Fruit fly (Drosophila melanogaster): ENCODE measurements around the gene CG31465.

The CG31465 gene

DNA sequence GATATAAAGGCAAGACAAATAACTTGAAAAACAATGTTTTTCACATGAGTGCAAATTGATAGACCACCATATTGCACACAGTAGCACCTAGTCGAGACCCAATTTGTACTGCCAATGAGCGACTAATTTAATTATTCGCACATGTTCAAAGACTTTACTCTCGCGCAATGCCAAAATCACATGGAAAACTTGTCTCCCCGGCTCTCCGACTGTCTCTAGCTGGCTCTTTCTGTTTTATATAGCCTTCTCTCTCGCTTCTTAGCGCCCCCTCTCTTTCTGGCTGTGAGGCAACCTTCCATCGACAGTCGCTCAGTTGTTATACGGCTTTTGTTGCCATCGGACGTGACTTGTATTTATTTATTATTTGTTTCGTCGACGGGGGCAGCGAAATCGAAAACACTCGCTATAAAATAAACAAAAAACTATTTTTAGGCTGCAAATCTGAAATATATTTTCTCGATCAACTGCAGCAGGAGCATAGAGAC is 5.6 kb upstream of the CG31465 start, which contains the start of gene CG6656 (continued):
- TF ChIP-seq MTF-1 (GFP tag; optimal IDR thresholded peaks at IDR 0.05; ENCODE audit: borderline replicate concordance) (peak; percentile 8), HLH54F (GFP tag; optimal IDR thresholded peaks at IDR 0.05) (no peak), CG17361 (GFP tag; IDR thresholded peaks at IDR 0.05) (no peak), CG3163 (GFP tag; optimal IDR thresholded peaks at IDR 0.05) (no peak), dpn (GFP tag; optimal IDR thresholded peaks at IDR 0.05) (no peak), gsb (GFP tag; IDR thresholded peaks at IDR 0.05) (no peak), D19A (tag; optimal IDR thresholded peaks at IDR 0.05) (peak; percentile 34), vvl (GFP tag; IDR thresholded peaks at IDR 0.05) (peak; percentile 72; the same call in 1 of the 2 replicates), ci (GFP tag; IDR thresholded peaks at IDR 0.05) (peak; percentile 63; the same call in 2 of the 3 replicates), nau (GFP tag; optimal IDR thresholded peaks at IDR 0.05) (no peak), CG5245 (GFP tag; optimal IDR thresholded peaks at IDR 0.05) (no peak), MBD-R2 (GFP tag; IDR thresholded peaks at IDR 0.05) (peak; percentile 35; the same call in 1 of the 2 replicates), CG7745 (tag; optimal IDR thresholded peaks at IDR 0.05) (peak; percentile 67), CG10267 (tag; optimal IDR thresholded peaks at IDR 0.05) (peak; percentile 6), aop (GFP tag; IDR thresholded peaks at IDR 0.05) (no peak), rib (GFP tag; IDR thresholded peaks at IDR 0.05) (peak; percentile 90), CG14860 (GFP tag; IDR thresholded peaks at IDR 0.05; ENCODE audit: partially characterized antibody) (0 out of 3 replicates have a peak, but pooled peaks have one; percentile 28), Pdp1 (GFP tag; optimal IDR thresholded peaks at IDR 0.05) (peak in 1 of 2 experiments; percentile 54), danr (GFP tag; IDR thresholded peaks at IDR 0.05) (no peak), CG11247 (GFP tag; IDR thresholded peaks at IDR 0.05) (no peak), HLH3B (GFP tag; IDR thresholded peaks at IDR 0.05) (no peak), CG16863 (GFP tag; optimal IDR thresholded peaks at IDR 0.05) (peak; percentile 2), gem (tag; optimal IDR thresholded peaks at IDR 0.05) (no peak), Rfx (GFP tag; IDR thresholded peaks at IDR 0.05) (peak; percentile 49), CoRest (tag; optimal IDR thresholded peaks at IDR 0.05) (peak; percentile 32), CG1832 (GFP tag; optimal IDR thresholded peaks at IDR 0.05) (peak; percentile 83), CG1024 (GFP tag; IDR thresholded peaks at IDR 0.05) (no peak), CG11723 (GFP tag; optimal IDR thresholded peaks at IDR 0.05) (no peak), CG10543 (GFP tag; optimal IDR thresholded peaks at IDR 0.05) (peak; percentile 75), stc (GFP tag; IDR thresholded peaks at IDR 0.05) (no peak), CG2129 (GFP tag; IDR thresholded peaks at IDR 0.05; ENCODE audit: partially characterized antibody) (no peak), repo (GFP tag; optimal IDR thresholded peaks at IDR 0.05) (peak; percentile 6), run (tag; optimal IDR thresholded peaks at IDR 0.05) (no peak), CG4404 (GFP tag; IDR thresholded peaks at IDR 0.05) (no peak), sim (GFP tag; IDR thresholded peaks at IDR 0.05) (no peak), CG6765 (GFP tag; optimal IDR thresholded peaks at IDR 0.05) (no peak), bsh (GFP tag; optimal IDR thresholded peaks at IDR 0.05) (peak in 1 of 2 experiments; percentile 1), sima (GFP tag; optimal IDR thresholded peaks at IDR 0.05) (no peak), gro (GFP tag; optimal IDR thresholded peaks at IDR 0.05) (no peak), CG17385 (GFP tag; optimal IDR thresholded peaks at IDR 0.05) (no peak), CG17568 (GFP tag; optimal IDR thresholded peaks at IDR 0.05) (no peak), tx (GFP tag; optimal IDR thresholded peaks at IDR 0.05) (no peak), chm (GFP tag; IDR thresholded peaks at IDR 0.05) (peak; percentile 59; the same call in 1 of the 2 replicates), ATbp (GFP tag; optimal IDR thresholded peaks at IDR 0.05) (no peak), slbo (GFP tag; IDR thresholded peaks at IDR 0.05) (peak; percentile 24; the same call in 1 of the 2 replicates), sna (GFP tag; IDR thresholded peaks at IDR 0.05; ENCODE audit: partially characterized antibody) (0 out of 2 replicates have a peak, but pooled peaks have one; percentile 36), hkb (optimal IDR thresholded peaks at IDR 0.05) (no peak), hkb (GFP tag; IDR thresholded peaks at IDR 0.05) (no peak), zf30C (GFP tag; optimal IDR thresholded peaks at IDR 0.05) (no peak), Hand (GFP tag; optimal IDR thresholded peaks at IDR 0.05) (no peak), bab2 (GFP tag; optimal IDR thresholded peaks at IDR 0.05) (no peak)
